Worm (Caenorhabditis elegans) whole organism, young adult: ENCODE results near the gene kcnl-3.

Experiments used
- B0019.2 ChIP-seq: fragments of 200-800 bp; sonication (Bioruptor generic); conservative IDR thresholded peaks from 2 replicates; pipeline ENCODE4 v1.3.6; 2022; ENCODE audit warnings: missing genetic modification reagents, missing genetic modification characterization, missing compliant biosample characterization
- B0261.1 ChIP-seq: sonication (generic microtip); optimal IDR thresholded peaks from 2 replicates; lab custom pipeline; 2016; ENCODE audit warnings: mild to moderate bottlenecking, missing genetic modification characterization, moderate library complexity, missing compliant biosample characterization
- B0336.3 ChIP-seq: fragments of 200-800 bp; sonication (Bioruptor generic); IDR thresholded peaks from 2 replicates; pipeline ENCODE4 v1.3.6; 2022; ENCODE audit warnings: missing genetic modification characterization, missing compliant biosample characterization
- C06A6.2 ChIP-seq: fragments of 200-800 bp; sonication (Bioruptor generic); conservative IDR thresholded peaks from 2 replicates; pipeline ENCODE4 v1.3.6; 2022; ENCODE audit warnings: missing genetic modification characterization, missing compliant biosample characterization
- D2030.7 ChIP-seq: fragments of 200-800 bp; sonication (Bioruptor generic); IDR thresholded peaks from 2 replicates; pipeline ENCODE4 v1.3.6; 2022; ENCODE audit warnings: missing genetic modification reagents, missing genetic modification characterization, missing compliant biosample characterization
- F33H1.4 ChIP-seq: fragments of 200-800 bp; sonication (Bioruptor generic); IDR thresholded peaks from 2 replicates; pipeline ENCODE4 v1.3.6; 2022; ENCODE audit warnings: missing genetic modification reagents, missing genetic modification characterization, missing compliant biosample characterization
- F39B2.1 ChIP-seq: fragments of 200-800 bp; sonication (Bioruptor generic); IDR thresholded peaks from 2 replicates; pipeline ENCODE4 v1.3.6; 2022; ENCODE audit warnings: missing genetic modification reagents, missing genetic modification characterization, missing compliant biosample characterization
- F49E8.2 ChIP-seq: sonication (generic microtip); optimal IDR thresholded peaks from 3 replicates; lab custom pipeline; 2017; ENCODE audit warnings: missing genetic modification characterization, mild to moderate bottlenecking, missing compliant biosample characterization, antibody characterized with exemption, moderate library complexity; ENCODE audit not compliant: insufficient read depth
- F52B5.7 ChIP-seq: sonication (generic microtip); optimal IDR thresholded peaks from 2 replicates; lab custom pipeline; 2016; ENCODE audit warnings: mild to moderate bottlenecking, missing genetic modification characterization, missing compliant biosample characterization
- F57C9.4 ChIP-seq: sonication (generic microtip); optimal IDR thresholded peaks from 2 replicates; lab custom pipeline; 2017; ENCODE audit warnings: mild to moderate bottlenecking, missing genetic modification characterization, missing compliant biosample characterization
- K11D2.4 ChIP-seq: fragments of 200-800 bp; sonication (Bioruptor generic); IDR thresholded peaks from 2 replicates; pipeline ENCODE4 v1.3.6; 2022; ENCODE audit warnings: missing genetic modification reagents, missing genetic modification characterization, missing compliant biosample characterization
- K12H6.12 ChIP-seq: fragments of 200-800 bp; sonication (Bioruptor generic); optimal IDR thresholded peaks from 2 replicates; lab custom pipeline; 2018; ENCODE audit warnings: mild to moderate bottlenecking, missing genetic modification characterization, missing compliant biosample characterization
- T07F8.4 ChIP-seq: sonication (generic microtip); optimal IDR thresholded peaks from 2 replicates; lab custom pipeline; 2016; ENCODE audit warnings: mild to moderate bottlenecking, missing genetic modification characterization, moderate library complexity, missing compliant biosample characterization
- Y53F4B.3 ChIP-seq: fragments of 200-800 bp; sonication (Bioruptor generic); IDR thresholded peaks from 2 replicates; pipeline ENCODE4 v1.3.6; 2022; ENCODE audit warnings: missing genetic modification reagents, missing genetic modification characterization, missing compliant biosample characterization
- Y56A3A.18 ChIP-seq: fragments of 200-800 bp; sonication (Bioruptor generic); IDR thresholded peaks from 2 replicates; pipeline ENCODE4 v1.3.6; 2022; ENCODE audit warnings: missing genetic modification reagents, missing genetic modification characterization, missing compliant biosample characterization
- Y95B8A.8 ChIP-seq: fragments of 200-800 bp; sonication (Bioruptor generic); IDR thresholded peaks from 2 replicates; pipeline ENCODE4 v1.3.6; 2022; ENCODE audit warnings: missing genetic modification reagents, missing genetic modification characterization, missing compliant biosample characterization
- ZK185.1 ChIP-seq: sonication (generic microtip); optimal IDR thresholded peaks from 2 replicates; lab custom pipeline; 2016; ENCODE audit warnings: mild to moderate bottlenecking, missing genetic modification characterization, missing compliant biosample characterization; ENCODE audit not compliant: poor library complexity, severe bottlenecking
- aptf-3 ChIP-seq: fragments of 200-800 bp; sonication (Bioruptor generic); IDR thresholded peaks from 2 replicates; pipeline ENCODE4 v1.3.6; 2022; ENCODE audit warnings: missing genetic modification characterization, missing compliant biosample characterization
- atf-7 ChIP-seq: sonication (generic microtip); optimal IDR thresholded peaks from 2 replicates; lab custom pipeline; 2017; ENCODE audit warnings: mild to moderate bottlenecking, missing genetic modification characterization, missing compliant biosample characterization
- athp-1 ChIP-seq: sonication (generic microtip); optimal IDR thresholded peaks from 2 replicates; lab custom pipeline; 2017; ENCODE audit warnings: mild to moderate bottlenecking, missing genetic modification characterization, missing compliant biosample characterization
- attf-3 ChIP-seq: fragments of 200-800 bp; sonication (Bioruptor generic); conservative IDR thresholded peaks from 2 replicates; pipeline ENCODE4 v1.3.6; 2022; ENCODE audit warnings: missing genetic modification reagents, missing genetic modification characterization, missing compliant biosample characterization
- bed-1 ChIP-seq: fragments of 200-800 bp; sonication (Bioruptor generic); IDR thresholded peaks from 2 replicates; pipeline ENCODE4 v1.3.6; 2022; ENCODE audit warnings: missing genetic modification reagents, missing genetic modification characterization, missing compliant biosample characterization
- ceh-100 ChIP-seq: fragments of 200-800 bp; sonication (Bioruptor generic); IDR thresholded peaks from 2 replicates; pipeline ENCODE4 v1.3.6; 2022; ENCODE audit warnings: missing genetic modification reagents, missing genetic modification characterization, missing compliant biosample characterization
- ceh-91 ChIP-seq: fragments of 200-800 bp; sonication (Bioruptor generic); IDR thresholded peaks from 2 replicates; pipeline ENCODE4 v1.3.6; 2022; ENCODE audit warnings: missing genetic modification reagents, missing genetic modification characterization, missing compliant biosample characterization
- dox-1 ChIP-seq: fragments of 200-800 bp; sonication (Bioruptor generic); IDR thresholded peaks from 2 replicates; pipeline ENCODE4 v1.3.6; 2022; ENCODE audit warnings: missing genetic modification reagents, missing genetic modification characterization, missing compliant biosample characterization
- dpl-1 ChIP-seq: fragments of 150-350 bp; optimal IDR thresholded peaks from 2 replicates; lab custom pipeline; 2014; ENCODE audit warnings: missing biosample characterization, missing genetic modification reagents, missing genetic modification characterization
- egl-44 ChIP-seq: fragments of 200-800 bp; sonication (Bioruptor generic); IDR thresholded peaks from 2 replicates; pipeline ENCODE4 v1.3.6; 2022; ENCODE audit warnings: missing genetic modification reagents, missing genetic modification characterization, missing compliant biosample characterization
- ekl-4 ChIP-seq: fragments of 200-800 bp; sonication (Bioruptor generic); IDR thresholded peaks from 2 replicates; pipeline ENCODE4 v1.3.6; 2022; ENCODE audit warnings: missing genetic modification reagents, missing genetic modification characterization, missing compliant biosample characterization
- ets-4 ChIP-seq: fragments of 200-800 bp; sonication (Bioruptor generic); optimal IDR thresholded peaks from 2 replicates; lab custom pipeline; 2018; ENCODE audit warnings: mild to moderate bottlenecking, missing genetic modification characterization, missing compliant biosample characterization
- hmg-1.2 ChIP-seq: fragments of 200-800 bp; sonication (Bioruptor generic); IDR thresholded peaks from 2 replicates; pipeline ENCODE4 v1.3.6; 2022; ENCODE audit warnings: missing genetic modification reagents, missing genetic modification characterization, missing compliant biosample characterization
- madf-10 ChIP-seq: sonication (generic microtip); optimal IDR thresholded peaks from 2 replicates; lab custom pipeline; 2016; ENCODE audit warnings: mild to moderate bottlenecking, missing genetic modification characterization, missing compliant biosample characterization
- madf-8 ChIP-seq: fragments of 200-800 bp; sonication (Bioruptor generic); conservative IDR thresholded peaks from 2 replicates; pipeline ENCODE4 v1.3.6; 2022; ENCODE audit warnings: missing genetic modification reagents, missing genetic modification characterization, missing compliant biosample characterization
- mel-28 ChIP-seq: sonication (generic microtip); optimal IDR thresholded peaks from 2 replicates; lab custom pipeline; 2016; ENCODE audit warnings: borderline replicate concordance, mild to moderate bottlenecking, missing genetic modification characterization, missing compliant biosample characterization
- mes-4 ChIP-seq: sonication (generic microtip); optimal IDR thresholded peaks from 2 replicates; lab custom pipeline; 2016; ENCODE audit warnings: missing genotype, missing genetic modification characterization, missing compliant biosample characterization
- nfya-1 ChIP-seq: sonication (generic microtip); optimal IDR thresholded peaks from 2 replicates; lab custom pipeline; 2017; ENCODE audit warnings: antibody characterized with exemption, missing compliant biosample characterization, missing genetic modification characterization, borderline replicate concordance; ENCODE audit not compliant: insufficient read depth
- nhr-120 ChIP-seq: fragments of 200-800 bp; sonication (Bioruptor generic); IDR thresholded peaks from 2 replicates; pipeline ENCODE4 v1.3.6; 2022; ENCODE audit warnings: missing genetic modification characterization, missing compliant biosample characterization
- nhr-80 ChIP-seq: sonication (generic microtip); optimal IDR thresholded peaks from 2 replicates; lab custom pipeline; 2016; ENCODE audit warnings: missing genetic modification characterization, missing compliant biosample characterization
- pha-4 ChIP-seq: fragments of 150-350 bp; sonication (generic microtip); optimal IDR thresholded peaks from 2 replicates; lab custom pipeline; 2014; ENCODE audit warnings: missing biosample characterization, missing genetic modification reagents, missing genetic modification characterization
- rcor-1 ChIP-seq: fragments of 200-800 bp; sonication (Bioruptor generic); IDR thresholded peaks from 2 replicates; pipeline ENCODE4 v1.3.6; 2022; ENCODE audit warnings: missing genetic modification reagents, missing genetic modification characterization, missing compliant biosample characterization
- rec-8 ChIP-seq, 2 experiments: sonication (generic microtip); optimal IDR thresholded peaks; 2 replicates each; lab custom pipeline; 2016; ENCODE audit warnings: mild to moderate bottlenecking in 2 of 2, missing genetic modification characterization in 2 of 2, missing genetic modification reagents in 2 of 2, missing genotype in 2 of 2, missing biosample characterization in 1 of 2, missing compliant biosample characterization in 1 of 2, moderate library complexity in 1 of 2
- sdz-38 ChIP-seq: sonication (generic microtip); optimal IDR thresholded peaks from 2 replicates; lab custom pipeline; 2016; ENCODE audit warnings: missing genotype, missing genetic modification characterization, missing compliant biosample characterization
- sea-2 ChIP-seq: fragments of 200-800 bp; sonication (Bioruptor generic); IDR thresholded peaks from 2 replicates; pipeline ENCODE4 v1.3.6; 2022; ENCODE audit warnings: missing genetic modification characterization, missing compliant biosample characterization
- snpc-1.1 ChIP-seq: sonication (generic microtip); optimal IDR thresholded peaks from 2 replicates; lab custom pipeline; 2017; ENCODE audit warnings: missing genetic modification characterization, mild to moderate bottlenecking, missing compliant biosample characterization, antibody characterized with exemption, moderate library complexity, missing genotype, missing genetic modification reagents; ENCODE audit not compliant: insufficient read depth
- snpc-4 ChIP-seq, 5 experiments: fragments of 150-350 bp in 1 of 5; sonication (generic microtip) in 4 of 5; optimal IDR thresholded peaks; 2 replicates each; lab custom pipeline; 2014 to 2018; ENCODE audit warnings: missing genetic modification characterization in 5 of 5, missing biosample characterization in 3 of 5, antibody characterized with exemption in 2 of 5, mild to moderate bottlenecking in 2 of 5, missing compliant biosample characterization in 2 of 5, missing genotype in 2 of 5, moderate library complexity in 2 of 5, missing genetic modification reagents in 1 of 5
- sptf-2 ChIP-seq: fragments of 200-800 bp; sonication (Bioruptor generic); optimal IDR thresholded peaks from 2 replicates; lab custom pipeline; 2018; ENCODE audit warnings: mild to moderate bottlenecking, missing genetic modification characterization, missing compliant biosample characterization
- xnd-1 ChIP-seq: sonication (generic microtip); optimal IDR thresholded peaks from 2 replicates; lab custom pipeline; 2016; ENCODE audit warnings: missing genotype, missing genetic modification reagents, missing genetic modification characterization, missing compliant biosample characterization
- zim-3 ChIP-seq: sonication (generic microtip); optimal IDR thresholded peaks from 2 replicates; lab custom pipeline; 2017; ENCODE audit warnings: mild to moderate bottlenecking, missing genetic modification characterization, moderate library complexity, missing compliant biosample characterization
- ztf-22 ChIP-seq: fragments of 200-800 bp; sonication (Bioruptor generic); optimal IDR thresholded peaks from 2 replicates; lab custom pipeline; 2018; ENCODE audit warnings: mild to moderate bottlenecking, missing genetic modification characterization, moderate library complexity, missing compliant biosample characterization

kcnl-3 gene

ce11 chrX:5429335-5429734 lies 42.7 kb downstream of the kcnl-3 start (continued):
- TF ChIP-seq ekl-4 (GFP tag; lab: Robert Waterston, UW) = peak; percentile 81; the same call in 1 of the 2 replicates
- peak; percentile 88 for TF ChIP-seq sea-2 (GFP tag; lab: Robert Waterston, UW)
- peak; percentile 72 for TF ChIP-seq ceh-100
- TF ChIP-seq F52B5.7 = peak; percentile 70
- TF ChIP-seq nhr-80 (tag; lab: Kevin White, UChicago) = peak; percentile 97
- TF ChIP-seq Y53F4B.3 = no peak
- TF ChIP-seq aptf-3 (GFP tag; lab: Robert Waterston, UW) = no peak
- no peak for TF ChIP-seq madf-8
- peak; percentile 96 for TF ChIP-seq C06A6.2 (GFP tag; lab: Robert Waterston, UW)
- TF ChIP-seq nhr-120 (GFP tag; lab: Robert Waterston, UW) = peak; percentile 81; the same call in 1 of the 2 replicates
- TF ChIP-seq rcor-1 (GFP tag; lab: Robert Waterston, UW) = peak; percentile 94
- peak; percentile 72 for TF ChIP-seq ztf-22 (GFP tag; lab: Kevin White, UChicago)
- TF ChIP-seq Y56A3A.18 (GFP tag; lab: Robert Waterston, UW) = peak; percentile 99
- TF ChIP-seq sdz-38 (tag; lab: Kevin White, UChicago) = no peak
- no peak for TF ChIP-seq F33H1.4 (GFP tag; lab: Robert Waterston, UW)
- peak; percentile 99 for TF ChIP-seq B0336.3 (GFP tag; lab: Robert Waterston, UW)
- TF ChIP-seq K11D2.4 = peak; percentile 98
- 0 out of 2 replicates have a peak, but pooled peaks have one; percentile 53 for TF ChIP-seq Y95B8A.8 (GFP tag; lab: Robert Waterston, UW)
- TF ChIP-seq rec-8 (tag; optimal IDR thresholded peaks at IDR 0.05; lab: Kevin White, UChicago) = peak in 1 of 2 experiments; percentile 62
- TF ChIP-seq nfya-1 (tag; lab: Kevin White, UChicago) = no peak
- TF ChIP-seq ets-4 = peak; percentile 91
- no peak for TF ChIP-seq D2030.7 (GFP tag; lab: Robert Waterston, UW)
- TF ChIP-seq mes-4 (tag; lab: Kevin White, UChicago) = no peak
- TF ChIP-seq hmg-1.2 (GFP tag; lab: Robert Waterston, UW) = peak; percentile 86
- TF ChIP-seq F39B2.1 = no peak
- peak; percentile 33 for TF ChIP-seq pha-4 (tag; lab: Kevin White, UChicago)
- no peak for TF ChIP-seq F49E8.2
- TF ChIP-seq bed-1 (GFP tag; lab: Robert Waterston, UW) = 0 out of 2 replicates have a peak, but pooled peaks have one; percentile 74
- peak; percentile 92 for TF ChIP-seq K12H6.12
- TF ChIP-seq xnd-1 (tag; lab: Kevin White, UChicago) = no peak
- TF ChIP-seq ZK185.1 (tag; lab: Kevin White, UChicago) = peak; percentile 97
- peak; percentile 94 for TF ChIP-seq atf-7 (tag; lab: Kevin White, UChicago)
- no peak for TF ChIP-seq ceh-91 (GFP tag; lab: Robert Waterston, UW)
- TF ChIP-seq mel-28 (tag; lab: Kevin White, UChicago) = peak; percentile 18
- peak; percentile 14 for TF ChIP-seq zim-3 (tag; lab: Kevin White, UChicago)
- TF ChIP-seq F57C9.4 (tag; lab: Kevin White, UChicago) = peak; percentile 66
- TF ChIP-seq egl-44 (GFP tag; lab: Robert Waterston, UW) = peak; percentile 96
- TF ChIP-seq athp-1 (tag; lab: Kevin White, UChicago) = no peak
- TF ChIP-seq T07F8.4 (tag; lab: Kevin White, UChicago) = peak; percentile 86
- TF ChIP-seq B0261.1 = peak; percentile 61
- TF ChIP-seq madf-10 (tag; lab: Kevin White, UChicago) = peak; percentile 94
- no peak for TF ChIP-seq sptf-2 (GFP tag; lab: Kevin White, UChicago)
- TF ChIP-seq dox-1 (GFP tag; lab: Robert Waterston, UW) = peak; percentile 99
- no peak for TF ChIP-seq snpc-4 (GFP tag; optimal IDR thresholded peaks at IDR 0.05; lab: Kevin White, UChicago)
- TF ChIP-seq snpc-4 (tag; optimal IDR thresholded peaks at IDR 0.05; lab: Kevin White, UChicago) = peak in 1 of 4 experiments; percentile 68
- TF ChIP-seq dpl-1 = no peak
- no peak for TF ChIP-seq B0019.2
- no peak for TF ChIP-seq snpc-1.1
- TF ChIP-seq attf-3 (GFP tag; lab: Robert Waterston, UW) = peak; percentile 56
